Fruit fly (Drosophila melanogaster) whole organism, embryonic: Measurements from ENCODE around the gene CG31075.

Source experiments
- Adf1 ChIP-seq: fragments of 200-800 bp; sonication (Bioruptor generic); IDR thresholded peaks from 2 replicates; pipeline ENCODE4 v1.3.6; 2022; ENCODE audit warnings: missing biosample characterization, missing genetic modification characterization
- BEAF-32 ChIP-seq: fragments of 200-800 bp; sonication (Bioruptor generic); optimal IDR thresholded peaks from 3 replicates; lab custom pipeline; 2017; ENCODE audit warnings: missing biosample characterization, missing genetic modification characterization, mild to moderate bottlenecking, moderate library complexity, missing genetic modification reagents
- Blimp-1 ChIP-seq: fragments of 200-800 bp; sonication (Bioruptor generic); optimal IDR thresholded peaks from 3 replicates; lab custom pipeline; 2018; ENCODE audit warnings: missing biosample characterization, missing genetic modification characterization, mild to moderate bottlenecking, moderate library complexity, missing genetic modification reagents
- CG11093 ChIP-seq: fragments of 200-800 bp; sonication (Bioruptor generic); IDR thresholded peaks from 3 replicates; pipeline ENCODE4 v1.3.6; 2022; ENCODE audit warnings: missing biosample characterization, missing genetic modification characterization
- CG12104 ChIP-seq: fragments of 200-800 bp; sonication (Bioruptor generic); optimal IDR thresholded peaks from 3 replicates; lab custom pipeline; 2016; ENCODE audit warnings: missing biosample characterization, missing genetic modification characterization
- CG13296 ChIP-seq: fragments of 200-800 bp; sonication (Bioruptor generic); optimal IDR thresholded peaks from 3 replicates; lab custom pipeline; 2018; ENCODE audit warnings: missing biosample characterization, mild to moderate bottlenecking, missing genetic modification characterization
- CG13624 ChIP-seq: fragments of 200-800 bp; sonication (Bioruptor generic); optimal IDR thresholded peaks from 2 replicates; lab custom pipeline; 2016; ENCODE audit warnings: missing biosample characterization, missing genetic modification characterization
- CG13894 ChIP-seq: fragments of 200-800 bp; sonication (Bioruptor generic); optimal IDR thresholded peaks from 3 replicates; lab custom pipeline; 2018; ENCODE audit warnings: missing biosample characterization, mild to moderate bottlenecking, missing genetic modification characterization, moderate library complexity
- CG1603 ChIP-seq: fragments of 200-800 bp; sonication (Bioruptor generic); optimal IDR thresholded peaks from 2 replicates; lab custom pipeline; 2019; ENCODE audit warnings: missing biosample characterization, mild to moderate bottlenecking, missing genetic modification characterization, moderate library complexity
- CG17829 ChIP-seq: fragments of 200-800 bp; optimal IDR thresholded peaks from 2 replicates; lab custom pipeline; 2019; ENCODE audit warnings: missing biosample characterization, mild to moderate bottlenecking, missing genetic modification characterization, moderate library complexity
- CG17912 ChIP-seq: fragments of 200-800 bp; sonication (Bioruptor generic); optimal IDR thresholded peaks from 2 replicates; lab custom pipeline; 2018; ENCODE audit warnings: missing biosample characterization, mild to moderate bottlenecking, missing genetic modification characterization
- CG18619 ChIP-seq: fragments of 200-800 bp; sonication (Bioruptor generic); optimal IDR thresholded peaks from 3 replicates; lab custom pipeline; 2017; ENCODE audit warnings: missing biosample characterization, mild to moderate bottlenecking, missing genetic modification characterization
- CG2120 ChIP-seq: fragments of 200-800 bp; sonication (Bioruptor generic); optimal IDR thresholded peaks from 3 replicates; lab custom pipeline; 2016; ENCODE audit warnings: missing biosample characterization, missing genetic modification characterization
- CG2199 ChIP-seq: fragments of 200-800 bp; sonication (Bioruptor generic); IDR thresholded peaks from 3 replicates; pipeline ENCODE4 v1.3.6; 2022; ENCODE audit warnings: missing biosample characterization, missing genetic modification characterization
- CG2712 ChIP-seq: fragments of 200-800 bp; optimal IDR thresholded peaks from 3 replicates; lab custom pipeline; 2019; ENCODE audit warnings: missing biosample characterization, mild to moderate bottlenecking, missing genetic modification characterization, moderate library complexity
- CG4282 ChIP-seq: fragments of 200-800 bp; sonication (Bioruptor generic); optimal IDR thresholded peaks from 2 replicates; lab custom pipeline; 2016; ENCODE audit warnings: missing biosample characterization, missing genetic modification characterization
- CG43689 ChIP-seq: fragments of 200-800 bp; sonication (Bioruptor generic); IDR thresholded peaks from 2 replicates; pipeline ENCODE4 v1.3.6; 2022; ENCODE audit warnings: missing biosample characterization, missing genetic modification characterization
- CG4617 ChIP-seq: fragments of 200-800 bp; sonication (Bioruptor generic); optimal IDR thresholded peaks from 3 replicates; lab custom pipeline; 2016; ENCODE audit warnings: missing biosample characterization, missing genetic modification characterization, borderline replicate concordance
- CG5245 ChIP-seq: fragments of 200-800 bp; sonication (Bioruptor generic); optimal IDR thresholded peaks from 3 replicates; lab custom pipeline; 2016; ENCODE audit warnings: missing biosample characterization, missing genetic modification characterization
- CG7556 ChIP-seq: fragments of 200-800 bp; sonication (Bioruptor generic); optimal IDR thresholded peaks from 2 replicates; lab custom pipeline; 2017; ENCODE audit warnings: missing biosample characterization, mild to moderate bottlenecking, missing genetic modification characterization
- CG7963 ChIP-seq: fragments of 200-800 bp; sonication (Bioruptor generic); IDR thresholded peaks from 3 replicates; pipeline ENCODE4 v1.3.6; 2022; ENCODE audit warnings: missing biosample characterization, missing genetic modification characterization; ENCODE audit not compliant: partially characterized antibody
- CG9215 ChIP-seq: fragments of 200-800 bp; sonication (Bioruptor generic); IDR thresholded peaks from 2 replicates; pipeline ENCODE4 v1.3.6; 2022; ENCODE audit warnings: missing biosample characterization, missing genetic modification characterization
- Dll ChIP-seq: fragments of 200-800 bp; sonication (Bioruptor generic); IDR thresholded peaks from 4 replicates; pipeline ENCODE4 v1.3.6; 2022; ENCODE audit warnings: missing biosample characterization, missing genetic modification characterization; ENCODE audit not compliant: partially characterized antibody
- Dp ChIP-seq: fragments of 200-800 bp; sonication (Bioruptor generic); optimal IDR thresholded peaks from 2 replicates; lab custom pipeline; 2018; ENCODE audit warnings: missing biosample characterization, mild to moderate bottlenecking, missing genetic modification characterization, moderate library complexity
- Dref ChIP-seq: fragments of 200-800 bp; sonication (Bioruptor generic); IDR thresholded peaks from 2 replicates; pipeline ENCODE4 v1.3.6; 2022; ENCODE audit warnings: missing biosample characterization, missing genetic modification characterization
- ERR ChIP-seq: fragments of 200-800 bp; sonication (Bioruptor generic); optimal IDR thresholded peaks from 2 replicates; lab custom pipeline; 2016; ENCODE audit warnings: missing biosample characterization, missing genetic modification characterization
- Opbp ChIP-seq: fragments of 200-800 bp; sonication (Bioruptor generic); IDR thresholded peaks from 3 replicates; pipeline ENCODE4 v1.3.6; 2022; ENCODE audit warnings: missing biosample characterization, missing genetic modification characterization; ENCODE audit not compliant: partially characterized antibody
- Side ChIP-seq: fragments of 200-800 bp; sonication (Bioruptor generic); optimal IDR thresholded peaks from 2 replicates; lab custom pipeline; 2016; ENCODE audit warnings: missing biosample characterization, missing genetic modification characterization
- Sox102F ChIP-seq: fragments of 200-800 bp; sonication (Bioruptor generic); optimal IDR thresholded peaks from 2 replicates; lab custom pipeline; 2018; ENCODE audit warnings: missing biosample characterization, mild to moderate bottlenecking, missing genetic modification characterization, moderate library complexity
- Sry-β ChIP-seq: fragments of 200-800 bp; sonication (Bioruptor generic); optimal IDR thresholded peaks from 2 replicates; lab custom pipeline; 2018; ENCODE audit warnings: missing biosample characterization, mild to moderate bottlenecking, missing genetic modification characterization, moderate library complexity
- Stat92E ChIP-seq, 3 experiments: fragments of >200 bp in 2 of 3; fragments of 200-800 bp in 1 of 3; sonication (Bioruptor generic) in 1 of 3; optimal IDR thresholded peaks; 2 replicates each; lab custom pipeline; 2017 to 2019; ENCODE audit warnings: missing biosample characterization in 3 of 3, missing genetic modification characterization in 3 of 3, mild to moderate bottlenecking in 1 of 3, moderate library complexity in 1 of 3
- YL-1 ChIP-seq: fragments of 200-800 bp; sonication (Bioruptor generic); optimal IDR thresholded peaks from 3 replicates; lab custom pipeline; 2017; ENCODE audit warnings: missing biosample characterization, mild to moderate bottlenecking, missing genetic modification characterization
- ara ChIP-seq: fragments of 200-800 bp; sonication (Bioruptor generic); IDR thresholded peaks from 2 replicates; pipeline ENCODE4 v1.3.6; 2022; ENCODE audit warnings: missing biosample characterization, missing genetic modification characterization
- cg ChIP-seq: fragments of 200-800 bp; sonication (Bioruptor generic); optimal IDR thresholded peaks from 3 replicates; lab custom pipeline; 2019; ENCODE audit warnings: missing biosample characterization, mild to moderate bottlenecking, missing genetic modification characterization, moderate library complexity
- chinmo ChIP-seq: fragments of 200-800 bp; sonication (Bioruptor generic); IDR thresholded peaks from 4 replicates; pipeline ENCODE4 v1.3.6; 2022; ENCODE audit warnings: missing biosample characterization, missing genetic modification characterization; ENCODE audit not compliant: partially characterized antibody
- crc ChIP-seq: fragments of 200-800 bp; sonication (Bioruptor generic); optimal IDR thresholded peaks from 2 replicates; lab custom pipeline; 2016; ENCODE audit warnings: missing biosample characterization, missing genetic modification characterization
- ems ChIP-seq: fragments of 200-800 bp; sonication (Bioruptor generic); optimal IDR thresholded peaks from 3 replicates; lab custom pipeline; 2016; ENCODE audit warnings: missing biosample characterization, missing genetic modification characterization
- fd3F ChIP-seq: fragments of 200-800 bp; sonication (Bioruptor generic); optimal IDR thresholded peaks from 2 replicates; lab custom pipeline; 2018; ENCODE audit warnings: missing biosample characterization, mild to moderate bottlenecking, missing genetic modification characterization, moderate library complexity
- lab ChIP-seq: fragments of 200-800 bp; sonication (Bioruptor generic); optimal IDR thresholded peaks from 3 replicates; lab custom pipeline; 2017; ENCODE audit warnings: missing biosample characterization, missing genetic modification characterization, mild to moderate bottlenecking, moderate library complexity, missing genetic modification reagents
- nau ChIP-seq: fragments of 200-800 bp; sonication (Bioruptor generic); optimal IDR thresholded peaks from 3 replicates; lab custom pipeline; 2017; ENCODE audit warnings: missing biosample characterization, mild to moderate bottlenecking, missing genetic modification characterization, missing genetic modification reagents
- nerfin-1 ChIP-seq: fragments of 200-800 bp; sonication (Bioruptor generic); optimal IDR thresholded peaks from 3 replicates; lab custom pipeline; 2019; ENCODE audit warnings: missing biosample characterization, mild to moderate bottlenecking, missing genetic modification characterization, moderate library complexity
- pnt ChIP-seq: fragments of 200-800 bp; sonication (Bioruptor generic); optimal IDR thresholded peaks from 3 replicates; lab custom pipeline; 2016; ENCODE audit warnings: missing biosample characterization, missing genetic modification characterization
- pzg ChIP-seq: fragments of 200-800 bp; sonication (Bioruptor generic); optimal IDR thresholded peaks from 3 replicates; lab custom pipeline; 2018; ENCODE audit warnings: missing biosample characterization, mild to moderate bottlenecking, missing genetic modification characterization, moderate library complexity
- rib ChIP-seq: fragments of 200-800 bp; sonication (Bioruptor generic); IDR thresholded peaks from 2 replicates; pipeline ENCODE4 v1.3.6; 2022; ENCODE audit warnings: missing biosample characterization, missing genetic modification characterization
- sim ChIP-seq: fragments of 200-800 bp; sonication (Bioruptor generic); IDR thresholded peaks from 2 replicates; pipeline ENCODE4 v1.3.6; 2022; ENCODE audit warnings: missing biosample characterization, missing genetic modification characterization
- sima ChIP-seq: fragments of 200-800 bp; sonication (Bioruptor generic); optimal IDR thresholded peaks from 2 replicates; lab custom pipeline; 2016; ENCODE audit warnings: missing biosample characterization, missing genetic modification characterization
- vvl ChIP-seq: fragments of 200-800 bp; sonication (Bioruptor generic); IDR thresholded peaks from 2 replicates; pipeline ENCODE4 v1.3.6; 2022; ENCODE audit warnings: missing biosample characterization, missing genetic modification characterization
- zf30C ChIP-seq: fragments of 200-800 bp; sonication (Bioruptor generic); optimal IDR thresholded peaks from 3 replicates; lab custom pipeline; 2018; ENCODE audit warnings: missing biosample characterization, mild to moderate bottlenecking, missing genetic modification characterization
- zfh2 ChIP-seq: fragments of 200-800 bp; sonication (Bioruptor generic); optimal IDR thresholded peaks from 2 replicates; lab custom pipeline; 2016; ENCODE audit warnings: missing biosample characterization, missing genetic modification characterization

Gene CG31075

dm6 chr3R:26966794-26967323 lies 21.5 kb downstream of the CG31075 start, which contains the start of gene CG5521 (continued):
- TF ChIP-seq Sry-β, result peak; percentile 91
- TF ChIP-seq Sox102F (GFP tag; lab: Kevin White, UChicago), result peak; percentile 16
- TF ChIP-seq CG1603 (tag; lab: Kevin White, UChicago), result peak; percentile 2
- TF ChIP-seq CG7556, result no peak
- no peak for TF ChIP-seq CG4282
- TF ChIP-seq Adf1 (GFP tag; lab: Robert Waterston, UW), result peak; percentile 57
- no peak for TF ChIP-seq Blimp-1 (GFP tag; lab: Kevin White, UChicago)
- TF ChIP-seq CG17829 (tag; lab: Kevin White, UChicago), result no peak
- peak; percentile 78 for TF ChIP-seq CG4617 (GFP tag; lab: Kevin White, UChicago)
- TF ChIP-seq Opbp (GFP tag; lab: Robert Waterston, UW), result peak; percentile 70
- TF ChIP-seq zf30C (GFP tag; lab: Kevin White, UChicago), result no peak
- TF ChIP-seq rib (GFP tag; lab: Robert Waterston, UW), result peak; percentile 48; the same call in 1 of the 2 replicates
- peak; percentile 47 for TF ChIP-seq pzg (GFP tag; lab: Kevin White, UChicago)
- peak in 1 of 3 experiments; percentile 49 for TF ChIP-seq Stat92E (GFP tag; optimal IDR thresholded peaks at IDR 0.05; lab: Kevin White, UChicago)
- no peak for TF ChIP-seq CG12104 (GFP tag; lab: Kevin White, UChicago)
- peak; percentile 3 for TF ChIP-seq nerfin-1 (tag; lab: Kevin White, UChicago)
- no peak for TF ChIP-seq pnt (GFP tag; lab: Kevin White, UChicago)
- TF ChIP-seq lab (GFP tag; lab: Kevin White, UChicago), result peak; percentile 7
- peak; percentile 76 for TF ChIP-seq YL-1 (GFP tag; lab: Kevin White, UChicago)
- no peak for TF ChIP-seq CG43689
- no peak for TF ChIP-seq zfh2 (GFP tag; lab: Kevin White, UChicago)
- peak; percentile 10 for TF ChIP-seq Dp (GFP tag; lab: Kevin White, UChicago)
- TF ChIP-seq nau, result no peak
- TF ChIP-seq CG13894, result peak; percentile 32
- TF ChIP-seq sima, result no peak
- TF ChIP-seq cg (GFP tag; lab: Kevin White, UChicago), result peak; percentile 79
- no peak for TF ChIP-seq CG17912 (GFP tag; lab: Kevin White, UChicago)
- TF ChIP-seq ERR, result no peak
- no peak for TF ChIP-seq CG11093
- TF ChIP-seq Dll (GFP tag; lab: Robert Waterston, UW), result peak; percentile 33; the same call in 2 of the 4 replicates
- TF ChIP-seq chinmo (GFP tag; lab: Robert Waterston, UW), result 0 out of 4 replicates have a peak, but pooled peaks have one; percentile 71
- TF ChIP-seq CG5245 (GFP tag; lab: Kevin White, UChicago), result no peak
- TF ChIP-seq Side (GFP tag; lab: Kevin White, UChicago), result peak; percentile 13
- no peak for TF ChIP-seq sim (GFP tag; lab: Robert Waterston, UW)
- no peak for TF ChIP-seq CG2712 (tag; lab: Kevin White, UChicago)
- no peak for TF ChIP-seq CG2120 (GFP tag; lab: Kevin White, UChicago)
- TF ChIP-seq CG9215 (GFP tag; lab: Robert Waterston, UW), result no peak
- TF ChIP-seq ems (GFP tag; lab: Kevin White, UChicago), result no peak
- TF ChIP-seq vvl (GFP tag; lab: Robert Waterston, UW), result no peak
- 0 out of 2 replicates have a peak, but pooled peaks have one; percentile 24 for TF ChIP-seq ara (GFP tag; lab: Robert Waterston, UW)
- TF ChIP-seq CG13296, result no peak
- 0 out of 3 replicates have a peak, but pooled peaks have one; percentile 43 for TF ChIP-seq CG7963 (GFP tag; lab: Robert Waterston, UW)
- TF ChIP-seq CG2199 (GFP tag; lab: Robert Waterston, UW), result peak; percentile 47; the same call in 1 of the 3 replicates
- TF ChIP-seq CG18619 (GFP tag; lab: Kevin White, UChicago), result no peak
- TF ChIP-seq Dref (GFP tag; lab: Robert Waterston, UW), result no peak
- TF ChIP-seq CG13624 (GFP tag; lab: Kevin White, UChicago), result peak; percentile 63
- TF ChIP-seq fd3F (GFP tag; lab: Kevin White, UChicago), result no peak
- no peak for TF ChIP-seq crc (GFP tag; lab: Kevin White, UChicago)
- TF ChIP-seq BEAF-32 (GFP tag; lab: Kevin White, UChicago), result peak; percentile 0
